Worm (Caenorhabditis elegans): ENCODE measurements around the gene fbxa-90.

fbxa-90 gene

DNA sequence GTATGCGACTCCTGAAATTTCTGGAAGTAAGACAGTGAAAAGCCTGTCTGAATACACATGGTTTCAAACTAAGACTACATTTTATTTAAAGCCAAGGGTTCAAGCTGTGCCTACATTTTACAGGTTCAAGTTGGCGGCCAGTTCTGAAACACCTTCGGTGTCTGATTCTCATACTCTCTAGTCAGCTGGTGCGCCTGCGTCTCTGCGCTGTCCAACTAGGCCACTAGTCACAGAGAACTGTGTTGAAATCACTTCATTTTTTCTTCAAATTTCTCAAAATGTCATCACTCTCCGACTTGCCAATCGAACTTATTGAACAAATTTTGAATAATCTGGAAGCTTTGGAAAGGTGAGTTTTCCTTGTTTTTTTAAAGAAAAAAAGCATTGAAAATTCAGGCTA is at the start of gene fbxa-90:
Gene fbxa-90, plus strand, starts transcription at position 179 of the 400 bp plus-strand sequence.
- TF ChIP-seq tbx-2 (tag; optimal IDR thresholded peaks at IDR 0.05) = no peak
- no peak for TF ChIP-seq fkh-4 (tag; optimal IDR thresholded peaks at IDR 0.05; ENCODE audit: borderline replicate concordance)
- no peak for TF ChIP-seq lir-3 (tag; optimal IDR thresholded peaks at IDR 0.05; ENCODE audit: poor library complexity)
- TF ChIP-seq lin-35 (GFP tag; optimal IDR thresholded peaks at IDR 0.05) = peak in 1 of 2 experiments; percentile 54
- no peak for TF ChIP-seq unc-98 (GFP tag; IDR thresholded peaks at IDR 0.05)
- TF ChIP-seq mab-9 (GFP tag; IDR thresholded peaks at IDR 0.05) = no peak
- no peak for TF ChIP-seq hlh-17 (GFP tag; optimal IDR thresholded peaks at IDR 0.05; ENCODE audit: borderline replicate concordance)
- no peak for TF ChIP-seq alr-1 (tag; optimal IDR thresholded peaks at IDR 0.05; ENCODE audit: borderline replicate concordance)
- no peak for TF ChIP-seq sptf-1 (tag; optimal IDR thresholded peaks at IDR 0.05)
- TF ChIP-seq fkh-8 (tag; optimal IDR thresholded peaks at IDR 0.05) = no peak
- no peak for TF ChIP-seq sup-37 (GFP tag; optimal IDR thresholded peaks at IDR 0.05)
- TF ChIP-seq zip-4 (GFP tag; optimal IDR thresholded peaks at IDR 0.05) = no peak
- TF ChIP-seq nhr-19 (GFP tag; conservative IDR thresholded peaks at IDR 0.05) = no peak
- no peak for TF ChIP-seq mdl-1 (tag; optimal IDR thresholded peaks at IDR 0.05)
- no peak for TF ChIP-seq mep-1 (tag; optimal IDR thresholded peaks at IDR 0.05)
- TF ChIP-seq lin-13 (GFP tag; optimal IDR thresholded peaks at IDR 0.05) = no peak
- no peak for TF ChIP-seq egl-27 (tag; optimal IDR thresholded peaks at IDR 0.05)
- TF ChIP-seq dpl-1 (GFP tag; optimal IDR thresholded peaks at IDR 0.05) = peak in 2 of 3 experiments; percentile 27 to 31
- TF ChIP-seq fos-1 (tag; optimal IDR thresholded peaks at IDR 0.05) = no peak
- TF ChIP-seq efl-1 (optimal IDR thresholded peaks at IDR 0.05) = peak; percentile 29 to 64
- peak in 1 of 2 experiments; percentile 94 for TF ChIP-seq efl-1 (GFP tag; optimal IDR thresholded peaks at IDR 0.05 in 1 of 2)
- TF ChIP-seq C34B4.2 (tag; optimal IDR thresholded peaks at IDR 0.05) = no peak
- no peak for TF ChIP-seq ztf-4 (tag; optimal IDR thresholded peaks at IDR 0.05)
- no peak for TF ChIP-seq rnt-1 (tag; optimal IDR thresholded peaks at IDR 0.05)
- no peak for TF ChIP-seq sox-4 (tag; optimal IDR thresholded peaks at IDR 0.05)
- no peak for TF ChIP-seq blmp-1 (tag; optimal IDR thresholded peaks at IDR 0.05)
- TF ChIP-seq aha-1 (tag; optimal IDR thresholded peaks at IDR 0.05) = no peak
- no peak for TF ChIP-seq lsy-2 (tag; optimal IDR thresholded peaks at IDR 0.05)
- no peak for TF ChIP-seq nhr-90 (tag; optimal IDR thresholded peaks at IDR 0.05; ENCODE audit: poor library complexity)
- peak; percentile 15 for TF ChIP-seq skn-1 (tag; optimal IDR thresholded peaks at IDR 0.05)
- no peak for TF ChIP-seq nhr-11 (tag; optimal IDR thresholded peaks at IDR 0.05)
- no peak for TF ChIP-seq nhr-71 (tag; optimal IDR thresholded peaks at IDR 0.05)
- TF ChIP-seq tlp-1 (tag; optimal IDR thresholded peaks at IDR 0.05) = no peak
- TF ChIP-seq unc-62 (GFP tag; optimal IDR thresholded peaks at IDR 0.05) = no peak

DNA sequence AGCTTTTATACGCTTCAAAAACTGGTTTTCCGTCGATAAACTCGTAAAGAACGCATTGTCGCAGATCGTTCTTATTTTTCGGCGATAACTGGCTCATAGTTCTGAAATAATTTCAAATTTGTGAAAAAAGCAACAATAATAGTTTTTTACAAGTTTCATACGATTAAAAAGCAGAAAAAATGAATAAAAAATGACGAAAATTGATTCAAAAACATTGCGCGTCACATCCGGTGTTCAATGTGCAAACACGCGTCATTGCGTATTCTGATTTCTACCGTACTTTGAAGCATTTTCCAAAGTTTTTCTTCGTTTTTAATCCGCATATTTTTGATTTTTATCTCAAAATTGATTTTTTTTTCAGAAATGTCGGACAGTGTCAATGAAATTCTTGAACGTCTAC is 48.2 kb upstream of the fbxa-90 start, which contains the start of the genes fbxa-206 and Y102A5C.2:
Gene fbxa-206, minus strand, starts transcription at position 101 of the 400 bp plus-strand sequence.
Gene Y102A5C.2, plus strand, starts transcription at position 354 of the 400 bp plus-strand sequence.
- no peak for TF ChIP-seq C34B4.2 (tag; optimal IDR thresholded peaks at IDR 0.05)
- no peak for TF ChIP-seq nhr-237 (tag; optimal IDR thresholded peaks at IDR 0.05)
- TF ChIP-seq sup-37 (GFP tag; optimal IDR thresholded peaks at IDR 0.05) = no peak
- TF ChIP-seq ztf-4 (tag; optimal IDR thresholded peaks at IDR 0.05) = no peak
- TF ChIP-seq mdl-1 (tag; optimal IDR thresholded peaks at IDR 0.05) = no peak

DNA sequence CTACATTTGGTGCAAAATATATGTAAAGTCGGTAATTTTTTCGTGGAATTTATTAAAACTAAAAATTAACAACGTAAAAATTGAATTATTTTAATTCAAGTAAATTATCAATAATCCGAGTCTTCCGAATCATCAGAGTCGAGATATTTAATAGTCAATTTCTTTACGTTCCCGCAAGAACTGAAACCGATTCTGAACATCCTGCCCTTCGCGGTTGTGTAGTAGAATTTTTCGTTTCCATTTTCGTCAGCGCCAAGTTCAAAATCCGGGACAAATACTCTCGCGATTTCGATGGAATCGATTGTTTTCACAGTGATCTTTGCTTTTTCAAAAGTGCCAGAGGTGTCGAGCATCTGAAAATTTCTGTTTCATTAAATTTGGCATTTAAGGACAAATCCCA is 46.9 kb upstream of the fbxa-90 start:
- TF ChIP-seq nhr-85 (tag) (no peak), efl-1 (optimal IDR thresholded peaks at IDR 0.05) (no peak), efl-1 (GFP tag; optimal IDR thresholded peaks at IDR 0.05 in 1 of 2) (peak in 1 of 2 experiments; percentile 44)

DNA sequence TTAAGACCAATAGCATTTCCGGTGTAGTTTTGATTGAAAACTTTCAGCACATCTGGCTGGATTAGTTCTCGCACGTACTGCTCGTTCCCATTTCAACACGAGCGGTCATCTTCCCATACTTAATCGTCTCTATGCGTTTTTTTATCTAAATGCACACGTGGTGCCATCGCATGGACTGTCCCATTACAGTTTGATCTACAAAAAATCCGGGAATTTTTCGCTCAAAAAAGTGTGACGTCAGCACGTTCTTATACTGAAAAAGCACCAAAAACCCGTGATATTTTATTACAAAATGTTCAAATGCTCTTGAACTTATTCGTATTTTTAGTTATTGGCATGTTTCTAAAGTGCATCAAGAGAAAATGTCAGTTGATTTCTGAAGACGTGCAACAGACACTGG is 44.7 kb upstream of the fbxa-90 start, which contains the start of gene Y102A5C.4:
Gene Y102A5C.4, plus strand, starts transcription at position 301 of the 400 bp plus-strand sequence.
- TF ChIP-seq mab-9 (GFP tag; IDR thresholded peaks at IDR 0.05) = no peak
- no peak for TF ChIP-seq ceh-82 (tag; optimal IDR thresholded peaks at IDR 0.05)
- TF ChIP-seq unc-62 (GFP tag; optimal IDR thresholded peaks at IDR 0.05) = no peak
- TF ChIP-seq lin-13 (GFP tag; optimal IDR thresholded peaks at IDR 0.05) = no peak
